Worm (Caenorhabditis elegans): Measurements from ENCODE around the gene Y94H6A.5.

- TF ChIP-seq nhr-2 (tag; optimal IDR thresholded peaks at IDR 0.05) (no peak), hlh-1 (tag; optimal IDR thresholded peaks at IDR 0.05) (no peak), nhr-28 (tag; optimal IDR thresholded peaks at IDR 0.05) (no peak)
These were observed 62.8 kb downstream of the Y94H6A.5 start, which contains the start of the genes mdf-2 and nduv-3 for ce11 chrIV:2640950-2641349.
